Fruit fly (Drosophila melanogaster): ENCODE measurements around the gene NP15.6.

Gene NP15.6

dm6 chr3R:19028758-19029157 lies 1.6 kb downstream of the NP15.6 start, which contains the start of the genes GatA and P5cr (continued):
- TF ChIP-seq CG4707 (GFP tag; optimal IDR thresholded peaks at IDR 0.05) (peak; percentile 41), CG42726 (GFP tag; IDR thresholded peaks at IDR 0.05; ENCODE audit: partially characterized antibody) (peak; percentile 43; the same call in 1 of the 2 replicates), trh (GFP tag; optimal IDR thresholded peaks at IDR 0.05) (no peak), Eip74EF (GFP tag; optimal IDR thresholded peaks at IDR 0.05) (no peak), Spps (tag; optimal IDR thresholded peaks at IDR 0.05) (no peak), aop (GFP tag; IDR thresholded peaks at IDR 0.05) (peak; percentile 64), CG31365 (tag; optimal IDR thresholded peaks at IDR 0.05) (peak; percentile 47), Atf-2 (GFP tag; optimal IDR thresholded peaks at IDR 0.05) (peak; percentile 74), CrebB (tag; optimal IDR thresholded peaks at IDR 0.05) (peak; percentile 80), CG3847 (GFP tag; IDR thresholded peaks at IDR 0.05) (peak; percentile 83), odd (GFP tag; optimal IDR thresholded peaks at IDR 0.05) (peak; percentile 60), CG4820 (GFP tag; optimal IDR thresholded peaks at IDR 0.05) (peak; percentile 47), salm (tag; optimal IDR thresholded peaks at IDR 0.05) (peak; percentile 49), al (GFP tag; IDR thresholded peaks at IDR 0.05) (peak; percentile 80), Antp (GFP tag; optimal IDR thresholded peaks at IDR 0.05) (peak; percentile 93), CG8924 (tag; optimal IDR thresholded peaks at IDR 0.05) (peak; percentile 71), lilli (GFP tag; optimal IDR thresholded peaks at IDR 0.05) (peak; percentile 97), CG11695 (GFP tag; IDR thresholded peaks at IDR 0.05) (0 out of 3 replicates have a peak, but pooled peaks have one; percentile 10), corto (GFP tag; optimal IDR thresholded peaks at IDR 0.05) (no peak), CG10959 (GFP tag; IDR thresholded peaks at IDR 0.05) (no peak), CkIIα-i1 (GFP tag; IDR thresholded peaks at IDR 0.05) (no peak), CG31441 (GFP tag; IDR thresholded peaks at IDR 0.05) (peak; percentile 41; the same call in 1 of the 2 replicates), sima (GFP tag; optimal IDR thresholded peaks at IDR 0.05) (peak; percentile 5), onecut (GFP tag; IDR thresholded peaks at IDR 0.05) (peak; percentile 96), CTCF (GFP tag; optimal IDR thresholded peaks at IDR 0.05) (peak; percentile 6), twi (tag; optimal IDR thresholded peaks at IDR 0.05) (peak; percentile 32), Ravus (GFP tag; IDR thresholded peaks at IDR 0.05) (peak; percentile 34), E2f2 (GFP tag; IDR thresholded peaks at IDR 0.05) (peak; percentile 61), pum (GFP tag; optimal IDR thresholded peaks at IDR 0.05) (peak; percentile 84), dmrt11E (tag; optimal IDR thresholded peaks at IDR 0.05) (no peak), pros (GFP tag; optimal IDR thresholded peaks at IDR 0.05) (no peak), CG3281 (GFP tag; optimal IDR thresholded peaks at IDR 0.05) (peak; percentile 77), cato (GFP tag; optimal IDR thresholded peaks at IDR 0.05; ENCODE audit: borderline replicate concordance) (peak; percentile 26), prd (optimal IDR thresholded peaks at IDR 0.05) (no peak), prd (GFP tag; IDR thresholded peaks at IDR 0.05) (peak; percentile 84), CG8944 (GFP tag; optimal IDR thresholded peaks at IDR 0.05) (peak; percentile 86), CG2889 (GFP tag; IDR thresholded peaks at IDR 0.05) (peak; percentile 84), schlank (tag; optimal IDR thresholded peaks at IDR 0.05) (peak; percentile 88), CG8388 (GFP tag; optimal IDR thresholded peaks at IDR 0.05) (peak; percentile 32), Pdp1 (GFP tag; optimal IDR thresholded peaks at IDR 0.05) (peak; percentile 85 to 86), CG8281 (tag; optimal IDR thresholded peaks at IDR 0.05) (peak; percentile 61), CG3838 (GFP tag; optimal IDR thresholded peaks at IDR 0.05) (peak; percentile 29), CG15073 (GFP tag; optimal IDR thresholded peaks at IDR 0.05) (no peak), CG11398 (GFP tag; optimal IDR thresholded peaks at IDR 0.05) (peak; percentile 67), mam (GFP tag; optimal IDR thresholded peaks at IDR 0.05) (peak; percentile 94), zf30C (GFP tag; optimal IDR thresholded peaks at IDR 0.05) (no peak), mirr (GFP tag; optimal IDR thresholded peaks at IDR 0.05) (peak; percentile 87), Rfx (GFP tag; IDR thresholded peaks at IDR 0.05) (peak; percentile 98), repo (GFP tag; optimal IDR thresholded peaks at IDR 0.05) (peak; percentile 71), vfl (GFP tag; optimal IDR thresholded peaks at IDR 0.05) (peak; percentile 88), tna (GFP tag; IDR thresholded peaks at IDR 0.05; ENCODE audit: partially characterized antibody) (no peak), CG1603 (tag; optimal IDR thresholded peaks at IDR 0.05) (peak; percentile 79)

Data from whole organism, embryonic.